Worm (Caenorhabditis elegans): ENCODE measurements around the gene M117.6.

DNA sequence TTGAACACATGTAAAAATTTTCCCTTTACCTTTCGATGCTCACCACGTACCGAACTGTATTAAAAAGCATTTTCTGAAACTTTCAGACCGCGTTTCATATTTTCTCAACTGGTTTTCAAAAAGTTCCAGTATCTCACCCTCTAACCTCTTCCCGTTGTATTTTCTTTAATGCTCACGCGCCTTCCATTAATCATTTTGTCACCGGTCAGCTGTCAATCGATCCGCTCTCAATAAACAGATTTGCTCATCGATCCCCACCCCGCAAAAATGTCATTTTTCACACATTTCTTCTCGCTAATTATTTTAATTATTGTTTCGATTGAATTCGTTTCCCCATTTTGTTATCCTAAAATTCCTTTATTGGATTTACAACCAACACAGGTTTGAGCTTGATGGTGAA lies 48.9 kb downstream of the M117.6 start, which contains the start of gene lpr-2:
- no peak for TF ChIP-seq scrt-1 (GFP tag; IDR thresholded peaks at IDR 0.05)
- no peak for TF ChIP-seq ama-1 (optimal IDR thresholded peaks at IDR 0.05)
- no peak for TF ChIP-seq aly-1 (tag; optimal IDR thresholded peaks at IDR 0.05)
- TF ChIP-seq F13C5.2 (tag; optimal IDR thresholded peaks at IDR 0.05): no peak
- no peak for TF ChIP-seq ets-7 (tag; optimal IDR thresholded peaks at IDR 0.05)

Data from whole organism, early embryonic.